Worm (Caenorhabditis elegans): Measurements from ENCODE around the gene jbts-14.
"Not testable (repeated sequence)": the region's sequence is repeated elsewhere in the genome, so short reads cannot be mapped to it uniquely, and the experiment has no call there.

DNA sequence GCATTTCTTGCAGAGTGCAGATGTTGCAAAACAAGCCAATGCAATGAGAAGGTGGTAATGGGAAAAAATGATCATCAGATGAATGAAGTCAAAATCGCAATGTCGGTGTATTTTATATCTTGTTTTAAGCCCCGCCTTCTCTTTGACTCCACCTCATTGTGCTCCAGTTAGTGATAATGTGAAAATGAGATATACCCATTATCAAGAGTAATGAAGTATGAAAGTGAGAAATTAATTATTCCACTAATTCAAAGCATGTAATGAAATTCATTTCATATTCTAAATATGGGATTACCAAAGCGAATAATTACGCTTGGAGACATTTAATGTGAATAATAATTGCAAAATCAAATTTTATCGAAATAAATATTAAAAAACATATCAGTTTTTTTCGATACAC lies 27.7 kb downstream of the jbts-14 start, which contains the start of gene M02D8.6:
- not testable (repeated sequence) for TF ChIP-seq nhr-28 (tag; optimal IDR thresholded peaks at IDR 0.05); nhr-237 (tag; optimal IDR thresholded peaks at IDR 0.05); rnt-1 (tag; optimal IDR thresholded peaks at IDR 0.05); hpl-2 (GFP tag; optimal IDR thresholded peaks at IDR 0.05); dsc-1 (tag; optimal IDR thresholded peaks at IDR 0.05); fkh-10 (GFP tag; optimal IDR thresholded peaks at IDR 0.05); sptf-1 (tag; optimal IDR thresholded peaks at IDR 0.05); nhr-77 (tag; optimal IDR thresholded peaks at IDR 0.05)

Measured in whole organism, L1 larva.